Fruit fly (Drosophila melanogaster): ENCODE data around the gene Bin1.

Bin1 gene

DNA sequence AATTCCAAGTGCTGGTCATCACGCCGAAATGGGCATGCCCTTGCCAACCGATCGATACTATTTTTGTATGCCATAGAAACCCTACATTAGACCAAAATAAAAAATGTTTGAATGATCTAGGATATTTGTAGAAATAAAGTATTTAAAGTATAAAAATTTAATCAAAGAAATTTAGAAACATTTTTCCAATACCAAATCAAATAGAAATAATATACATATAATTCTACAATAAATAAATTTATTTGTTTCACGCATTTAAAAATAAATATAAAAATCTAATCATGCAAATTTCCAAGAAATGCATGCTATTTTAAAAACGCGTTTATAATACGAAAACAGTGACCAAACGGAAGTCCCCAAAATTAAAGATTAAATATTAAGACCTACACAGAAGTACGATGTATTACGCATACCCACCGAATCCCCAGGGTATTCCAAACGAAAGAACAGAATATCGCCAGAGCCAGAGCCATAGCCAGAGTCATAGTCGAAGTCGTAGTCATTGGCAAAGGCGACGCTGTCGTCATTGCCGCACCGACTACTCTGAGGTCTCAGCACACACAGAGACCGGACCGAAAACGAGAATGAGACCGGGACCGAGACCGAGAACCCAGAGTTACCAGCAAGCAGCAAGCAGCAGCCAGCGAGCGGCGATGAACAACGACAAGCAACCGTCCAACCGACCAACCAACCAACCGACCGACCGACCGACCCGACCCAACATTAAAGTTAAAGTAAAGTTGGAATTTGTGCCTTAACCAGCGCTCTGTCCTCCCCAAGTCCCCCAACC lies 19.8 kb upstream of the Bin1 start (continued):
- TF ChIP-seq fd59A (GFP tag; optimal IDR thresholded peaks at IDR 0.05) (peak; percentile 46), dsx (GFP tag; optimal IDR thresholded peaks at IDR 0.05; ENCODE audit: poor library complexity, severe bottlenecking) (peak; percentile 72), Blimp-1 (GFP tag; optimal IDR thresholded peaks at IDR 0.05) (no peak), CG16779 (tag; optimal IDR thresholded peaks at IDR 0.05) (peak; percentile 67), svp (GFP tag) (peak; percentile 80), Ets96B (tag; optimal IDR thresholded peaks at IDR 0.05) (peak; percentile 84), Eip78C (GFP tag) (peak; percentile 92), CG6808 (GFP tag; optimal IDR thresholded peaks at IDR 0.05) (peak; percentile 75), OdsH (GFP tag; optimal IDR thresholded peaks at IDR 0.05) (peak; percentile 74), fkh (GFP tag; optimal IDR thresholded peaks at IDR 0.05) (no peak), CG31627 (GFP tag; optimal IDR thresholded peaks at IDR 0.05) (peak; percentile 37), Hr4 (GFP tag; optimal IDR thresholded peaks at IDR 0.05) (peak; percentile 41), CG1621 (tag; optimal IDR thresholded peaks at IDR 0.05) (no peak), CG3919 (GFP tag; optimal IDR thresholded peaks at IDR 0.05) (peak; percentile 50), Sox14 (GFP tag; optimal IDR thresholded peaks at IDR 0.05) (peak; percentile 56), esn (GFP tag; optimal IDR thresholded peaks at IDR 0.05) (peak; percentile 78), CG6854 (GFP tag; optimal IDR thresholded peaks at IDR 0.05) (peak; percentile 19), CG6163 (GFP tag; IDR thresholded peaks at IDR 0.05) (peak; percentile 71), CG11762 (GFP tag; optimal IDR thresholded peaks at IDR 0.05; ENCODE audit: insufficient read depth) (peak; percentile 48), CG11294 (GFP tag; IDR thresholded peaks at IDR 0.05) (peak; percentile 15; the same call in 1 of the 2 replicates), CG15336 (GFP tag; IDR thresholded peaks at IDR 0.05) (peak; percentile 47; the same call in 1 of the 2 replicates), CG7368 (GFP tag; optimal IDR thresholded peaks at IDR 0.05) (no peak)

DNA sequence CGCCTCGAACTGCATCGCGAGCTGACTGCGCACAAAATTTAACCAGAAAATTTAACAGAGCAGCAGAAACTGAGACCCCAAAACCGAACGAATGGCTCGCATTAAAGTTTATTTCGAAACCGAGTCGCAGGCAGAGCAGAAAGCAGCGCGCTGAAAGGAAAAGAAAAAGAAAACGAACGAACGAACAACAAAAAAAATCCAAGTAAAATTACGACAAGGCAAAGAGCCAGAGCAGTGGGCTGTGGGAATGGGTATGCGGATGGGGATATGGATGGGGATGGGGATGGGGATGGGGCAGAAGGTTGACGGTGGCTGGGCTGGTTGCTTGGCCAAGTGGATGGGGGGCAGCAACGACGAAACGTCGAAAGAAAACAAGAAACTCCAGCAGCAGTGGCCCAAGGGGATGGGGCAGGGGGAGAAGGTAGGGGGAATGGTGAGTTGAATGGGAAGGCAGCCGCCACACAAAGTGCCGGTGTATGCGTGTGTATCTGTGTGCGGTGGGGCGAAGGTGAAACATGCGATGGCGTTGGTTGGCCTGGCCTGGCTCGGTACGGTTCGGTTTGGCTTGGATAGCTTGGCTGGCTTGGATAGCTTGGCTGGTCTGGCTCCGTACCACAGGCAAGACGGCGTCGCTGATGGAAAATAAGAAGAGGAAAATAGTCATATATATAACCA lies 18.9 kb upstream of the Bin1 start:
- TF ChIP-seq CG32006 (GFP tag; optimal IDR thresholded peaks at IDR 0.05) (peak; percentile 63), svp (GFP tag) (peak; percentile 39), Ets21C (GFP tag; optimal IDR thresholded peaks at IDR 0.05) (no peak), CG34406 (GFP tag; optimal IDR thresholded peaks at IDR 0.05) (peak; percentile 76), CG11902 (GFP tag; optimal IDR thresholded peaks at IDR 0.05) (no peak), CG11294 (GFP tag; IDR thresholded peaks at IDR 0.05) (no peak; the same call in 1 of the 2 replicates), CG3032 (tag; optimal IDR thresholded peaks at IDR 0.05) (peak; percentile 77), CG6163 (GFP tag; IDR thresholded peaks at IDR 0.05) (peak; percentile 95), Eip93F (GFP tag; optimal IDR thresholded peaks at IDR 0.05) (peak; percentile 82), CG6792 (GFP tag; optimal IDR thresholded peaks at IDR 0.05) (peak; percentile 84), Sox15 (GFP tag; optimal IDR thresholded peaks at IDR 0.05) (no peak), eg (GFP tag; IDR thresholded peaks at IDR 0.05) (peak; percentile 93), CG9139 (GFP tag; optimal IDR thresholded peaks at IDR 0.05) (peak; percentile 97), CG8632 (GFP tag; optimal IDR thresholded peaks at IDR 0.05) (peak; percentile 75), salr (GFP tag; optimal IDR thresholded peaks at IDR 0.05) (peak; percentile 53 to 83), CG11762 (GFP tag; optimal IDR thresholded peaks at IDR 0.05; ENCODE audit: insufficient read depth) (peak; percentile 70), Sox14 (GFP tag; optimal IDR thresholded peaks at IDR 0.05) (peak; percentile 66), lz (GFP tag; optimal IDR thresholded peaks at IDR 0.05) (peak; percentile 18), fd59A (GFP tag; optimal IDR thresholded peaks at IDR 0.05) (peak; percentile 73), OdsH (GFP tag; optimal IDR thresholded peaks at IDR 0.05) (peak; percentile 33), Met (GFP tag; optimal IDR thresholded peaks at IDR 0.05) (peak; percentile 43), CG8319 (GFP tag; optimal IDR thresholded peaks at IDR 0.05) (peak; percentile 58), CG31627 (GFP tag; optimal IDR thresholded peaks at IDR 0.05) (no peak), CG8119 (GFP tag; IDR thresholded peaks at IDR 0.05) (peak; percentile 88), Lpt (GFP tag; optimal IDR thresholded peaks at IDR 0.05) (peak; percentile 91), CG16779 (tag; optimal IDR thresholded peaks at IDR 0.05) (peak; percentile 94), Sox102F (GFP tag; optimal IDR thresholded peaks at IDR 0.05) (peak; percentile 66), Gug (GFP tag; IDR thresholded peaks at IDR 0.05) (peak; percentile 56), esn (GFP tag; optimal IDR thresholded peaks at IDR 0.05) (peak; percentile 8), spab (GFP tag; optimal IDR thresholded peaks at IDR 0.05) (peak; percentile 89), CG4318 (GFP tag; optimal IDR thresholded peaks at IDR 0.05) (no peak), acj6 (GFP tag; optimal IDR thresholded peaks at IDR 0.05) (peak; percentile 43), fkh (GFP tag; optimal IDR thresholded peaks at IDR 0.05) (no peak), fd85E (GFP tag; optimal IDR thresholded peaks at IDR 0.05) (peak; percentile 55), dsx (GFP tag; optimal IDR thresholded peaks at IDR 0.05; ENCODE audit: poor library complexity, severe bottlenecking) (peak; percentile 92), CG7368 (GFP tag; optimal IDR thresholded peaks at IDR 0.05) (peak; percentile 85)

Data from whole organism, prepupa.